Fruit fly (Drosophila melanogaster) whole organism: Measurements from ENCODE around the gene spen.

Experiments used
- CG8478 ChIP-seq: fragments of >200 bp; optimal IDR thresholded peaks from 2 replicates; lab custom pipeline; 2018; ENCODE audit warnings: inconsistent platforms
- Dll ChIP-seq: fragments of >200 bp; optimal IDR thresholded peaks from 2 replicates; lab custom pipeline; 2017
- pan ChIP-seq: fragments of >200 bp; optimal IDR thresholded peaks from 2 replicates; lab custom pipeline; 2017
- psq ChIP-seq: fragments of >200 bp; optimal IDR thresholded peaks from 2 replicates; lab custom pipeline; 2017
- usp ChIP-seq: fragments of >200 bp; optimal IDR thresholded peaks from 2 replicates; lab custom pipeline; 2017; ENCODE audit warnings: missing biosample characterization, missing genetic modification characterization, mixed read lengths

dm6 chr2L:182360-183144 lies 23.7 kb downstream of the spen start:
- no peak for TF ChIP-seq usp (GFP tag; lab: Kevin White, UChicago)
- TF ChIP-seq Dll (lab: Kevin White, UChicago) = no peak
- no peak for TF ChIP-seq pan (lab: Kevin White, UChicago)
- TF ChIP-seq CG8478 (lab: Kevin White, UChicago) = no peak
- TF ChIP-seq psq (lab: Kevin White, UChicago) = no peak
